Worm (Caenorhabditis elegans) whole organism, L1 larva: ENCODE results near the gene C03H5.9.

ENCODE experiments used
- elt-3 ChIP-seq, 6 experiments: fragments of 150-350 bp in 1 of 6; sonication (generic microtip); optimal IDR thresholded peaks; 2 replicates each; lab custom pipeline; 2017 to 2018; ENCODE audit warnings: missing biosample characterization in 6 of 6, missing genetic modification characterization in 6 of 6, inconsistent platforms in 1 of 6
- lin-13 ChIP-seq: fragments of 150-350 bp; optimal IDR thresholded peaks from 2 replicates; lab custom pipeline; 2014; ENCODE audit warnings: missing biosample characterization, missing genetic modification reagents, missing genetic modification characterization

DNA sequence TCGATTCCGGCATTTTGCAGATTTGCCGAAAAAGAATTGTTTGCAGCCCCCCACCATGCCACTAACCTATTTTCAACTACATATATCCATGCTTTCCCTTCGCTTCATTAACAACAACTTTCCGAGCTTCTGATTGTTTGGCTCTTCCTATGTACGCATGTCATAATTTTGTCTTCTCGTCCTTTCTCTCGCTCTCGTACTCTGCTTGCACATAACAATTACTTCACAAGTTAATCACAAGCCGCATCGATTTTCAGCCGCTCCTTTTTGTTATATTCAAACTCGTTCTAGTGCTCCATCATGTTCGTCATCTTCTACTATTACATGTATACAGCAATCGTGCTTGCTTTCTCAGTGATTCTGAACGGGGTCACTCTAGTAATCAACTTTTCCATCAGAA lies at the start of gene C03H5.9:
- no peak for TF ChIP-seq elt-3 (tag; optimal IDR thresholded peaks at IDR 0.05; lab: Kevin White, UChicago)
- no peak for TF ChIP-seq lin-13 (GFP tag; lab: Kevin White, UChicago)
